Worm (Caenorhabditis elegans) whole organism, late embryonic: Measurements from ENCODE around the gene C05B5.4.

Experiments
- C08G9.2 ChIP-seq: sonication (generic microtip); optimal IDR thresholded peaks from 2 replicates; lab custom pipeline; 2016; ENCODE audit warnings: mild to moderate bottlenecking, missing genetic modification characterization, moderate library complexity, missing compliant biosample characterization
- C38D4.7 ChIP-seq: fragments of 200-800 bp; sonication (Bioruptor generic); optimal IDR thresholded peaks from 2 replicates; lab custom pipeline; 2018; ENCODE audit warnings: mild to moderate bottlenecking, missing genetic modification characterization, moderate library complexity, missing compliant biosample characterization
- F13H6.1 ChIP-seq: sonication (generic microtip); optimal IDR thresholded peaks from 2 replicates; lab custom pipeline; 2016; ENCODE audit warnings: missing genetic modification characterization, missing compliant biosample characterization
- T23F11.4 ChIP-seq: fragments of 200-800 bp; sonication (Bioruptor generic); optimal IDR thresholded peaks from 2 replicates; lab custom pipeline; 2018; ENCODE audit warnings: mild to moderate bottlenecking, missing genetic modification characterization, missing compliant biosample characterization
- Y22D7AL.16 ChIP-seq: sonication (generic microtip); optimal IDR thresholded peaks from 2 replicates; lab custom pipeline; 2016; ENCODE audit warnings: missing genetic modification characterization, missing compliant biosample characterization
- ahr-1 ChIP-seq: sonication (generic microtip); optimal IDR thresholded peaks from 2 replicates; lab custom pipeline; 2016; ENCODE audit warnings: missing genetic modification characterization, missing compliant biosample characterization
- ceh-14 ChIP-seq: sonication (generic microtip); optimal IDR thresholded peaks from 2 replicates; lab custom pipeline; 2016; ENCODE audit warnings: missing genotype, missing genetic modification characterization, missing compliant biosample characterization
- ceh-18 ChIP-seq: sonication (generic microtip); optimal IDR thresholded peaks from 2 replicates; lab custom pipeline; 2016; ENCODE audit warnings: missing genetic modification characterization, missing compliant biosample characterization
- ceh-19 ChIP-seq: fragments of 200-800 bp; sonication (Bioruptor generic); optimal IDR thresholded peaks from 2 replicates; lab custom pipeline; 2018; ENCODE audit warnings: mild to moderate bottlenecking, missing genetic modification characterization, missing compliant biosample characterization
- ceh-2 ChIP-seq: sonication (generic microtip); optimal IDR thresholded peaks from 2 replicates; lab custom pipeline; 2016; ENCODE audit warnings: missing genotype, missing genetic modification characterization, missing compliant biosample characterization
- ceh-22 ChIP-seq: sonication (generic microtip); optimal IDR thresholded peaks from 2 replicates; lab custom pipeline; 2017; ENCODE audit warnings: missing biosample characterization, missing genetic modification characterization
- ceh-24 ChIP-seq: sonication (generic microtip); optimal IDR thresholded peaks from 2 replicates; lab custom pipeline; 2016; ENCODE audit warnings: mild to moderate bottlenecking, missing genetic modification characterization, missing compliant biosample characterization
- ceh-30 ChIP-seq: fragments of 150-350 bp; optimal IDR thresholded peaks from 2 replicates; lab custom pipeline; 2014; ENCODE audit warnings: missing biosample characterization, missing genetic modification characterization
- ceh-31 ChIP-seq: sonication (generic microtip); optimal IDR thresholded peaks from 2 replicates; lab custom pipeline; 2016; ENCODE audit warnings: missing genetic modification characterization, missing compliant biosample characterization
- ceh-34 ChIP-seq: sonication (generic microtip); optimal IDR thresholded peaks from 2 replicates; lab custom pipeline; 2016; ENCODE audit warnings: mild to moderate bottlenecking, missing genetic modification characterization, missing compliant biosample characterization
- ceh-48 ChIP-seq: sonication (generic microtip); optimal IDR thresholded peaks from 2 replicates; lab custom pipeline; 2016; ENCODE audit warnings: missing genetic modification characterization, inconsistent platforms, missing compliant biosample characterization
- ceh-9 ChIP-seq: sonication (generic microtip); optimal IDR thresholded peaks from 2 replicates; lab custom pipeline; 2016; ENCODE audit warnings: mild to moderate bottlenecking, missing genetic modification characterization, inconsistent platforms, missing compliant biosample characterization
- che-1 ChIP-seq: sonication (generic microtip); optimal IDR thresholded peaks from 2 replicates; lab custom pipeline; 2016; ENCODE audit warnings: mild to moderate bottlenecking, missing genetic modification characterization, missing compliant biosample characterization
- dve-1 ChIP-seq: sonication (generic microtip); optimal IDR thresholded peaks from 2 replicates; lab custom pipeline; 2017; ENCODE audit warnings: antibody characterized with exemption, mild to moderate bottlenecking, missing genetic modification characterization, missing compliant biosample characterization
- elt-4 ChIP-seq: sonication (generic microtip); optimal IDR thresholded peaks from 2 replicates; lab custom pipeline; 2016; ENCODE audit warnings: missing genetic modification characterization, missing compliant biosample characterization
- eyg-1 ChIP-seq: sonication (generic microtip); optimal IDR thresholded peaks from 2 replicates; lab custom pipeline; 2016; ENCODE audit warnings: missing genotype, missing genetic modification characterization, missing compliant biosample characterization
- fax-1 ChIP-seq: sonication (generic microtip); optimal IDR thresholded peaks from 2 replicates; lab custom pipeline; 2016; ENCODE audit warnings: missing genotype, missing genetic modification characterization, missing compliant biosample characterization
- fkh-10 ChIP-seq: fragments of 150-350 bp; optimal IDR thresholded peaks from 2 replicates; lab custom pipeline; 2014; ENCODE audit warnings: missing biosample characterization, missing genetic modification reagents, missing genetic modification characterization
- fkh-6 ChIP-seq: sonication (generic microtip); optimal IDR thresholded peaks from 2 replicates; lab custom pipeline; 2016; ENCODE audit warnings: missing genetic modification characterization, missing compliant biosample characterization
- hlh-30 ChIP-seq: sonication (generic microtip); optimal IDR thresholded peaks from 2 replicates; lab custom pipeline; 2017; ENCODE audit warnings: antibody characterized with exemption, missing genetic modification characterization, missing compliant biosample characterization; ENCODE audit not compliant: insufficient read depth
- hlh-6 ChIP-seq: sonication (generic microtip); optimal IDR thresholded peaks from 2 replicates; lab custom pipeline; 2016; ENCODE audit warnings: missing genotype, missing genetic modification characterization, missing compliant biosample characterization
- hlh-8 ChIP-seq: sonication (generic microtip); optimal IDR thresholded peaks from 2 replicates; lab custom pipeline; 2016; ENCODE audit warnings: missing genotype, missing genetic modification characterization, missing compliant biosample characterization
- lim-6 ChIP-seq: sonication (generic microtip); optimal IDR thresholded peaks from 2 replicates; lab custom pipeline; 2016; ENCODE audit warnings: missing genetic modification characterization, missing compliant biosample characterization
- lin-11 ChIP-seq: fragments of 200-800 bp; sonication (Bioruptor generic); optimal IDR thresholded peaks from 2 replicates; lab custom pipeline; 2018; ENCODE audit warnings: mild to moderate bottlenecking, missing genetic modification characterization, missing compliant biosample characterization
- madf-2 ChIP-seq: sonication (generic microtip); optimal IDR thresholded peaks from 2 replicates; lab custom pipeline; 2017; ENCODE audit warnings: missing genetic modification characterization, missing compliant biosample characterization
- nfya-1 ChIP-seq: sonication (generic microtip); optimal IDR thresholded peaks from 2 replicates; lab custom pipeline; 2017; ENCODE audit warnings: missing genetic modification characterization, mild to moderate bottlenecking, missing compliant biosample characterization, antibody characterized with exemption, moderate library complexity
- nhr-11 ChIP-seq: fragments of 150-350 bp; optimal IDR thresholded peaks from 2 replicates; lab custom pipeline; 2014; ENCODE audit warnings: missing biosample characterization, missing genetic modification characterization
- odd-2 ChIP-seq: sonication (generic microtip); optimal IDR thresholded peaks from 2 replicates; lab custom pipeline; 2017; ENCODE audit warnings: antibody characterized with exemption, mild to moderate bottlenecking, missing genetic modification characterization, missing compliant biosample characterization
- pha-2 ChIP-seq: sonication (generic microtip); optimal IDR thresholded peaks from 2 replicates; lab custom pipeline; 2017; ENCODE audit warnings: mild to moderate bottlenecking, missing genetic modification characterization, missing compliant biosample characterization
- pha-4 ChIP-seq: fragments of 150-350 bp; optimal IDR thresholded peaks from 2 replicates; lab custom pipeline; 2018; ENCODE audit warnings: missing biosample characterization, missing genetic modification reagents, missing genetic modification characterization
- pqm-1 ChIP-seq: sonication (generic microtip); optimal IDR thresholded peaks from 2 replicates; lab custom pipeline; 2016; ENCODE audit warnings: missing genetic modification characterization, missing compliant biosample characterization
- sox-2 ChIP-seq: fragments of 200-800 bp; sonication (Bioruptor generic); IDR thresholded peaks from 2 replicates; pipeline ENCODE4 v1.3.6; 2022; ENCODE audit warnings: missing genetic modification reagents, missing genetic modification characterization, missing compliant biosample characterization
- sox-4 ChIP-seq: sonication (generic microtip); optimal IDR thresholded peaks from 2 replicates; lab custom pipeline; 2017; ENCODE audit warnings: mild to moderate bottlenecking, missing genetic modification characterization, inconsistent platforms, missing compliant biosample characterization
- syd-9 ChIP-seq: sonication (generic microtip); optimal IDR thresholded peaks from 2 replicates; lab custom pipeline; 2016; ENCODE audit warnings: mild to moderate bottlenecking, missing genetic modification characterization, moderate library complexity, missing compliant biosample characterization
- tbx-2 ChIP-seq: sonication (generic microtip); optimal IDR thresholded peaks from 2 replicates; lab custom pipeline; 2016; ENCODE audit warnings: missing genetic modification characterization, missing compliant biosample characterization
- unc-42 ChIP-seq: sonication (generic microtip); optimal IDR thresholded peaks from 2 replicates; lab custom pipeline; 2016; ENCODE audit warnings: missing genotype, missing genetic modification characterization, missing compliant biosample characterization
- unc-55 ChIP-seq: sonication (generic microtip); optimal IDR thresholded peaks from 2 replicates; lab custom pipeline; 2017; ENCODE audit warnings: missing biosample characterization, missing genetic modification reagents, missing genetic modification characterization
- unc-86 ChIP-seq: sonication (generic microtip); optimal IDR thresholded peaks from 2 replicates; lab custom pipeline; 2016; ENCODE audit warnings: missing genetic modification characterization, missing compliant biosample characterization
- zip-5 ChIP-seq: sonication (generic microtip); optimal IDR thresholded peaks from 2 replicates; lab custom pipeline; 2016; ENCODE audit warnings: missing genetic modification characterization, missing compliant biosample characterization
- ztf-16 ChIP-seq: sonication (generic microtip); optimal IDR thresholded peaks from 2 replicates; lab custom pipeline; 2017; ENCODE audit warnings: missing genetic modification characterization, missing compliant biosample characterization

C05B5.4 gene

DNA sequence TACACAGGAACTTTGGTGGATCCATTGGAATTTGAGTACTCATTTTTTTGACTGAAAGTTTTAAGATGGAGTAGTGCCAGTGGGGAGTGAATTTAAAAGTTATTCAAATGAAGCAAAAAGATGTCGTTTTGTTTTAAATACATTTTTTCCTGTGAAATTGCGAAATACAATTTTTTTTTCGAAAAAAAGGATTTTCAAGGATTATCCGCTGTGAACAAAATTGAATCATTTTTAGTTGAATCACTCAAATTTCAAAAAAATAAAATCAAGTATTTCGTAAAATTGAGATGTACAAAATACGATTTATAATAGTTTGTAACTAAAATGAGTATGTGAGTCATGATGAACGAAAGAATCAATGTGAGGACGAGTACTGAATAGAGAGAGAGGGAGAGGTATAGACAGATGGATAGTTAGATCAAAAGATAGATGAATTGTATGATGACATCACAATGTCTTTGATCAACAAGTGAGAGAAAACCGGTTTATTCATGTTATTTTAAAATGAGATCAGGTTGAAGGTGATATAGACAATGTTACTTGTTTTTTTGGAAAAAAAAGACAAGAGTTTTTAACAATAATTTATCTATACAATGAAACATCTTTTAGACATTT, 13.2 kb downstream of the C05B5.4 start, which contains the start of gene C05B5.8:
TSS of gene C05B5.8 (minus strand) at position 51 of the 615 bp plus-strand sequence.
- TF ChIP-seq ceh-9 (tag; lab: Kevin White, UChicago) (no peak), eyg-1 (tag; lab: Kevin White, UChicago) (no peak), sox-4 (no peak), ceh-24 (tag; lab: Kevin White, UChicago) (no peak), ztf-16 (tag; lab: Kevin White, UChicago) (no peak), hlh-30 (tag; lab: Kevin White, UChicago) (no peak), fax-1 (tag; lab: Kevin White, UChicago) (no peak), syd-9 (tag; lab: Kevin White, UChicago) (no peak), nfya-1 (tag; lab: Kevin White, UChicago) (no peak), fkh-10 (no peak), lin-11 (no peak), dve-1 (tag; lab: Kevin White, UChicago) (no peak), pha-4 (tag; lab: Kevin White, UChicago) (no peak), che-1 (no peak)

DNA sequence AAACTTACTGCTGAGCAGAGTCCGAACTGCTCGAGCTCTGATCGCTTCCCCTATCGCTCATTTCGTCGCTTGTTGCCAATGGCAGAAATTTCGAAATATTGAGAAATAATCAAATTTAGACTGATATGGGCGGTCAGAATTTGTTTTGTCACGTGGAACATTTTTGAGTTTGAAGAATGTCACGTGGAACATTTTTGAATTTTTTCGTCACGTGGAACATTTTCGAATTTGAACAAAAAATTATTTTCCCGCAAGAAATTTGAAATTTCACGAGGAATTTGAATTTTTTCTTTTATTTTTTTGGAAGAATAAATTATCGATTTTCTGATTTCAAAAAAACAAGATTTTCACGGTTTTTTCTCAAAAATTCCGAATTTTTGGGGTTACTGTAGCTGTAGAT, 16.4 kb downstream of the C05B5.4 start, which contains the start of gene fbxa-155:
TSS of gene fbxa-155 (minus strand) at position 101 of the 400 bp plus-strand sequence.
- TF ChIP-seq C38D4.7 (GFP tag; lab: Kevin White, UChicago): no peak
- no peak for TF ChIP-seq hlh-6 (tag; lab: Kevin White, UChicago)
- TF ChIP-seq ceh-19: no peak
- no peak for TF ChIP-seq unc-55
- no peak for TF ChIP-seq C08G9.2 (tag; lab: Kevin White, UChicago)
- no peak for TF ChIP-seq hlh-8
- TF ChIP-seq tbx-2 (tag; lab: Kevin White, UChicago): no peak
- TF ChIP-seq elt-4 (tag; lab: Kevin White, UChicago): no peak
- no peak for TF ChIP-seq ahr-1 (tag; lab: Kevin White, UChicago)
- TF ChIP-seq ceh-2 (tag; lab: Kevin White, UChicago): no peak
- no peak for TF ChIP-seq F13H6.1 (tag; lab: Kevin White, UChicago)
- TF ChIP-seq syd-9 (tag; lab: Kevin White, UChicago): no peak
- TF ChIP-seq zip-5 (tag; lab: Kevin White, UChicago): no peak
- no peak for TF ChIP-seq madf-2 (tag; lab: Kevin White, UChicago)
- no peak for TF ChIP-seq ceh-30 (tag; lab: Kevin White, UChicago)
- no peak for TF ChIP-seq unc-86
- no peak for TF ChIP-seq eyg-1 (tag; lab: Kevin White, UChicago)
- no peak for TF ChIP-seq Y22D7AL.16 (tag; lab: Kevin White, UChicago)
- TF ChIP-seq pha-4 (tag; lab: Kevin White, UChicago): no peak

DNA sequence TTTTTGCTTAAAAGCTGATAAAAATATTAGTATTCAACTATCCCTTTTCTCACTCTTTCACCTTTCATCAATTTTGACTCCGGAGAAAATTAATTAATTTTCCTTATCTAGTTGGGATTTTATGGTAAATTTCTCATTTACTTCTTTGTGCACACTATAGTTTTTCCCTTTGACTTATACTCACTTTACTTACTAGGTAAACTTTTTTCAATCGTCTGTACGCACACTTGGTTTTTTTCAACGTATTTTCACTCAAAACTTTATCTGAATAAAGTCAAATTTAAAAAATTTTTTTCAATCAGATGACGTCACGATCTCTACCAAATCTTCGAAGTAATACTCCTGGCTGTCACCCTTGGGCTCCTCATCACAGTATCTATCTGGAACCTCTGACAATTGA, 18.5 kb downstream of the C05B5.4 start, which contains the start of gene C05B5.16:
TSS of gene C05B5.16 (plus strand) at position 301 of the 400 bp plus-strand sequence.
- TF ChIP-seq pha-2 (tag; lab: Kevin White, UChicago) (no peak), che-1 (no peak), T23F11.4 (GFP tag; lab: Kevin White, UChicago) (no peak)

DNA sequence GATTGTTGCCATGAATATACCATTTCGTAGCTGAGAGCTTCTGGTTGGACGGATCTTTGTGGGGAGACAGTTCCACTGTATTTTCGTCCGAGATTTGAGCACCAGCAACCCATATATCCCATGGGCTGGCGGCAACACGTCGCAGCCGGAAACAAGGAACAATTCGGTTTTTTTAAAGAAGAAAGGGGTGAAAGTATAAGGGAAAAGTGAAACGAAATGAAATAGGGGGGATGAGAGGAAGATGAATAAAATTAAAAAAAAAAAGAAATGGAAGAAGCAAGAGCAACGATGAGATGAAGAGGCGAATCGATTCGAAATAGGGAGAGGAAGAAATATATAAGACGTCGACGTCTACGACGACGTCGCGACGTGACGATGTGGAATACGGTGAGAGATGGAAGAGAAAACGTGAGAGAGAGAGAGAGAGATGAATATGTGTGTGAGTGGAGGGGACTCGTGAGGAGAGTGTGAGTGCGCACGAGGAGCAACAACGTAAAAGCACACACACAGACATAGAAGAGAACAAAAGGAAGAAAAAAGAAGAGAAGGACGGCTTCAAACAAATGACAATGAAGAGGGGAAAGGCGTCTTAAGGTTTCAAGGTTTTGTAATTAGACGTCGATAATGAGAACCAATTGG, 22.8 kb downstream of the C05B5.4 start, which contains the start of gene rgs-1:
TSS of gene rgs-1 (minus strand) at position 146 of the 639 bp plus-strand sequence.
- TF ChIP-seq pha-4 (tag; lab: Kevin White, UChicago) (no peak), ceh-34 (tag; lab: Kevin White, UChicago) (peak; percentile 25), unc-42 (tag; lab: Kevin White, UChicago) (peak; percentile 69), C38D4.7 (GFP tag; lab: Kevin White, UChicago) (no peak), ceh-31 (peak; percentile 71), ahr-1 (tag; lab: Kevin White, UChicago) (no peak), sox-2 (GFP tag; lab: Robert Waterston, UW) (peak; percentile 12; the same call in 1 of the 2 replicates), syd-9 (tag; lab: Kevin White, UChicago) (peak; percentile 0), lim-6 (peak; percentile 57), ceh-2 (tag; lab: Kevin White, UChicago) (peak; percentile 3), ceh-22 (no peak), odd-2 (tag; lab: Kevin White, UChicago) (no peak), fkh-6 (tag; lab: Kevin White, UChicago) (no peak), F13H6.1 (tag; lab: Kevin White, UChicago) (no peak), pqm-1 (tag; lab: Kevin White, UChicago) (no peak), nfya-1 (tag; lab: Kevin White, UChicago) (peak; percentile 51), che-1 (no peak), fax-1 (tag; lab: Kevin White, UChicago) (peak; percentile 28), ceh-14 (tag; lab: Kevin White, UChicago) (peak; percentile 85), ceh-18 (peak; percentile 34), nhr-11 (tag; lab: Kevin White, UChicago) (no peak), ceh-48 (tag; lab: Kevin White, UChicago) (peak; percentile 34)
